Fruit fly (Drosophila melanogaster): ENCODE data around the gene CG42834.

DNA sequence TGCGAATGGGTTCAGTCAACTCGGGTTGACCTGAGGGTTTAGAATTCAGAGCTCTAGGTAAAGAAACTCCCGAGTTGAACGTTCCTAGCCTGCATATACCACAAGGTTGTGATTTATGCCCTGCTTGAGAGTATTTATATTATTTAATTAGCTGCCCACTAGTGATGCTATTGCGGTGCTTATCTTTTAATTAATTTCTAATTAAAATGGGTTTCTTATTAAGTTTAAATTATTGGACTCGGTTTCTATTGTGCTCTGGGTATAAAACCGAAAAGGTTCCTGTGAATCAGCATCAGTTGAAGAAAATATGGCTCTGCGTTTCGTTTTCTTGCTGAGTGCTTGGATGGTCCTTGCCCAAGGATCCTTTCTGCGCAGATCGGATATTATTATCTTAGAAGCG, 3.1 kb upstream of the CG42834 start, which contains the start of gene CG5866:
- TF ChIP-seq usp (GFP tag; optimal IDR thresholded peaks at IDR 0.05) (no peak), Dll (optimal IDR thresholded peaks at IDR 0.05) (no peak), EcR (GFP tag; optimal IDR thresholded peaks at IDR 0.05) (no peak)

Data from whole organism.